Fruit fly (Drosophila melanogaster): ENCODE measurements around the gene CG17271.
A peak's percentile ranks its signal among the peaks of the same experiment; 100 is the strongest.

Gene CG17271

dm6 chr3R:20832689-20833524 is 11.3 kb upstream of the CG17271 start, which contains the start of gene Synd (continued):
- TF ChIP-seq Opbp (GFP tag; IDR thresholded peaks at IDR 0.05; ENCODE audit: partially characterized antibody) (no peak), CG6683 (GFP tag; optimal IDR thresholded peaks at IDR 0.05) (peak; percentile 5), sna (GFP tag; IDR thresholded peaks at IDR 0.05; ENCODE audit: partially characterized antibody) (0 out of 2 replicates have a peak, but pooled peaks have one; percentile 26), CG9797 (GFP tag; optimal IDR thresholded peaks at IDR 0.05) (peak; percentile 85), z (GFP tag; IDR thresholded peaks at IDR 0.05) (no peak), CG2678 (tag; optimal IDR thresholded peaks at IDR 0.05) (peak; percentile 52), Bteb2 (GFP tag; optimal IDR thresholded peaks at IDR 0.05) (no peak), Stat92E (GFP tag; optimal IDR thresholded peaks at IDR 0.05) (peak in 1 of 3 experiments; percentile 40), luna (GFP tag; optimal IDR thresholded peaks at IDR 0.05) (no peak), lmd (GFP tag; IDR thresholded peaks at IDR 0.05) (peak; percentile 23; the same call in 1 of the 2 replicates), CG15073 (GFP tag; optimal IDR thresholded peaks at IDR 0.05) (no peak), fd3F (GFP tag; optimal IDR thresholded peaks at IDR 0.05) (no peak), crol (GFP tag; IDR thresholded peaks at IDR 0.05) (0 out of 2 replicates have a peak, but pooled peaks have one; percentile 26), run (tag; optimal IDR thresholded peaks at IDR 0.05) (peak; percentile 14), CG3281 (GFP tag; optimal IDR thresholded peaks at IDR 0.05) (peak; percentile 34), CG6791 (GFP tag; IDR thresholded peaks at IDR 0.05; ENCODE audit: partially characterized antibody) (no peak), CG13123 (GFP tag; optimal IDR thresholded peaks at IDR 0.05) (no peak), Dp (GFP tag; optimal IDR thresholded peaks at IDR 0.05) (peak; percentile 31), CG18011 (GFP tag; optimal IDR thresholded peaks at IDR 0.05) (peak; percentile 2), Max (GFP tag; optimal IDR thresholded peaks at IDR 0.05) (no peak), CG17361 (GFP tag; IDR thresholded peaks at IDR 0.05) (0 out of 3 replicates have a peak, but pooled peaks have one; percentile 26), lab (GFP tag; optimal IDR thresholded peaks at IDR 0.05) (peak; percentile 49), CG31224 (GFP tag; IDR thresholded peaks at IDR 0.05) (no peak), CG8765 (GFP tag; IDR thresholded peaks at IDR 0.05) (no peak), Jarid2 (GFP tag; optimal IDR thresholded peaks at IDR 0.05) (peak; percentile 83), chm (GFP tag; IDR thresholded peaks at IDR 0.05) (peak; percentile 46; the same call in 1 of the 2 replicates), her (GFP tag; optimal IDR thresholded peaks at IDR 0.05) (peak; percentile 23), CG32772 (GFP tag; IDR thresholded peaks at IDR 0.05) (peak; percentile 41; the same call in 1 of the 2 replicates), CG5180 (GFP tag; optimal IDR thresholded peaks at IDR 0.05) (peak; percentile 34), hth (optimal IDR thresholded peaks at IDR 0.05) (no peak), otp (GFP tag; IDR thresholded peaks at IDR 0.05) (0 out of 3 replicates have a peak, but pooled peaks have one; percentile 15), dpn (GFP tag; optimal IDR thresholded peaks at IDR 0.05) (peak in 1 of 2 experiments; percentile 49), CG8478 (optimal IDR thresholded peaks at IDR 0.05) (peak; percentile 84), Tbp (GFP tag; optimal IDR thresholded peaks at IDR 0.05) (peak; percentile 19), D19B (GFP tag; optimal IDR thresholded peaks at IDR 0.05) (peak; percentile 25), CG1603 (tag; optimal IDR thresholded peaks at IDR 0.05) (peak; percentile 53), CG31388 (GFP tag; optimal IDR thresholded peaks at IDR 0.05) (no peak), lilli (GFP tag; optimal IDR thresholded peaks at IDR 0.05) (peak; percentile 18), CG17385 (GFP tag; optimal IDR thresholded peaks at IDR 0.05) (peak; percentile 20), Aef1 (GFP tag; IDR thresholded peaks at IDR 0.05) (peak; percentile 68; the same call in 2 of the 3 replicates), CG2120 (GFP tag; optimal IDR thresholded peaks at IDR 0.05) (peak; percentile 53), Rx (GFP tag; IDR thresholded peaks at IDR 0.05) (0 out of 2 replicates have a peak, but pooled peaks have one; percentile 23), kay (GFP tag; optimal IDR thresholded peaks at IDR 0.05) (no peak), CG13624 (GFP tag; optimal IDR thresholded peaks at IDR 0.05) (peak; percentile 24), B-H1 (GFP tag; IDR thresholded peaks at IDR 0.05) (no peak), CG13287 (GFP tag; IDR thresholded peaks at IDR 0.05; ENCODE audit: partially characterized antibody) (peak; percentile 45), Hr78 (GFP tag; optimal IDR thresholded peaks at IDR 0.05) (peak in 1 of 2 experiments; percentile 85), CG9817 (tag; optimal IDR thresholded peaks at IDR 0.05) (no peak)
